Fruit fly (Drosophila melanogaster): Measurements from ENCODE around the gene P5cr.
A peak's percentile ranks its signal among the peaks of the same experiment; 100 is the strongest.

P5cr gene

DNA sequence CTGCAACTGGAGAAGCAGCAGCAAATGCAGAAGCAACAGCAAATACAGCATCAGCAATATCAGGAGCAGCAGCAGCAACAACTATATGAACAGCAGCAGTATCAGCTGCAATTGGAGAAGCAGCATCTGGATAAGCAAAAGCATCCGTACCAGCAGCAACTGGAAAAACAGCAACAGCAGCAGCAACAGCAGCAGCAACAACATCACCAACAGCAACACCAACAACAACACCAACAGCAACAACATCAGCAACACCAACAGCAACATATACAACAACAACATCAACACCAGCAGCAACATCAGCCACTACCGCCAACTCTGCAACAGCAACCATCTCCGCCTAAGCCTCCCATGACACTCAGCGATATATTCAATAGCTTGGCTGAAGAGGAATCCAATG is 12.0 kb downstream of the P5cr start:
- TF ChIP-seq Dfd (GFP tag; optimal IDR thresholded peaks at IDR 0.05) (peak; percentile 97), ey (GFP tag; optimal IDR thresholded peaks at IDR 0.05) (no peak)

DNA sequence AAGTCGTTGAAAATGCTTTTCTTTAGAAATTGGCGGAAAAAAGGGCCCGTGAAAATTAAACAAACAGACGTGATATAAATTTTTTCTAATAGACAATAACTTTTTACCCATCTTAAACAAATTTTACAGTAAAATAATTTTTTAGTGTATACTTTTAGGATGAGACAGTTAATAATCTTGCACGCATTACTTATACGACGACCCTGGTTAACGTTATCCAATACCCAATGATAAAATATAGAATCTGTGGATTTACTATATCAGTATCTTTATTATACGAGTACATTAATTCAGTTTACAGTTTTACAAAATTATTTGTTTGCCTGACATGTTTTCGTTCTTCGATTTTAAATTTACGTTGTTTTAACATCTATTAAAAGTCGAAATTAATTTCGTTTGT is 15.9 kb downstream of the P5cr start:
- TF ChIP-seq OdsH (GFP tag; optimal IDR thresholded peaks at IDR 0.05) (no peak), CrebA (GFP tag; optimal IDR thresholded peaks at IDR 0.05; ENCODE audit: borderline replicate concordance) (no peak)

DNA sequence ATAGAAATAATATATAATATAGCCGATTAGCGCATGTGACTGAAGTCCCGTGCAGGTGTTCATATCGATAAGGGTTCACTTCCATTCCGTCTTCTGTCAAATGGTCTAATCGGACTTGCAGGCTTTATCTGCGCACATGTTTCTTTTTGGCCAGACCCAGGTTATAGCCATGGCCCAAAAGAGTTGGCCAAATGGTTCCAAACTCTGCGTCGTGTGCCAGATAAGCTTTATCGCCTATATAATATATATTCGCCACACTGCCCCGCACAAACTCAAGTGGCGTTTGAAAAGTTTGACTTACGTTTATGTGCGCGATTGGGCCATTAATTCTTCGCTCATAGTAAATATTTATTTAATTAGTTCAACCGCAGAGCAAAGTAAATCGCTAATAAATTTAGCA is 22.5 kb downstream of the P5cr start:
- TF ChIP-seq Hnf4 (GFP tag; optimal IDR thresholded peaks at IDR 0.05) (no peak), h (GFP tag; optimal IDR thresholded peaks at IDR 0.05) (peak; percentile 74), pan (optimal IDR thresholded peaks at IDR 0.05) (no peak), Dif (GFP tag; optimal IDR thresholded peaks at IDR 0.05; ENCODE audit: partially characterized antibody) (peak; percentile 5)

DNA sequence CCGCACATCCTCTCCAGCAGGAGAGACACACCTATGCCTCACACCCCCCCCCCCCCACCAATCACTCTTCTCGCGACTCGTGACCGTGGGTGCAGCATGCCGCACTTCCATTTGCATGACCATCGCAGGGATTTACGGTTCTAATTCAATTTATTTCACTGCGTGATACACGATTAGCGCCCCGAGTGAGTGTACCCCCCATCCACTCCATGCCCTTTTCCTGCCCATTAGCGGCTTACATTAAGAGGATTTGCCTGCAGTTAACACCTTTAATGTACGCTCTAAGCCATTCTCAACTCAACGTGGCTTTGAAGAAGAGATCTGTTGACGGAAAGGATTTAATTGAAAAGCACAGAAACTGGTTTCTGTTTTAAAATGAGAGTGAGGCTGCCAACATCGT is 23.7 kb downstream of the P5cr start:
- TF ChIP-seq N (GFP tag; optimal IDR thresholded peaks at IDR 0.05) = no peak
- TF ChIP-seq rgr (GFP tag; optimal IDR thresholded peaks at IDR 0.05) = no peak
- TF ChIP-seq Myc (optimal IDR thresholded peaks at IDR 0.05) = no peak
- TF ChIP-seq CrebA (GFP tag; optimal IDR thresholded peaks at IDR 0.05; ENCODE audit: borderline replicate concordance) = no peak
- TF ChIP-seq tai (GFP tag; optimal IDR thresholded peaks at IDR 0.05) = no peak
- no peak for TF ChIP-seq h (GFP tag; optimal IDR thresholded peaks at IDR 0.05)
- no peak for TF ChIP-seq dsf (GFP tag; optimal IDR thresholded peaks at IDR 0.05; ENCODE audit: borderline replicate concordance)
- TF ChIP-seq Hr83 (GFP tag; optimal IDR thresholded peaks at IDR 0.05; ENCODE audit: poor library complexity, severe bottlenecking) = no peak
- TF ChIP-seq OdsH (GFP tag; optimal IDR thresholded peaks at IDR 0.05) = no peak
- no peak for TF ChIP-seq ey (GFP tag; optimal IDR thresholded peaks at IDR 0.05)
- no peak for TF ChIP-seq dl (GFP tag; optimal IDR thresholded peaks at IDR 0.05; ENCODE audit: insufficient read depth in 1 of 2, partially characterized antibody in 2 of 2)
- no peak for TF ChIP-seq fru (GFP tag; optimal IDR thresholded peaks at IDR 0.05)
- TF ChIP-seq brk (GFP tag; optimal IDR thresholded peaks at IDR 0.05) = no peak
- TF ChIP-seq Mio (GFP tag; optimal IDR thresholded peaks at IDR 0.05) = no peak
- TF ChIP-seq sv (GFP tag; optimal IDR thresholded peaks at IDR 0.05) = no peak
- TF ChIP-seq CG9705 (GFP tag; optimal IDR thresholded peaks at IDR 0.05) = no peak
- TF ChIP-seq usp (GFP tag; optimal IDR thresholded peaks at IDR 0.05) = no peak
- TF ChIP-seq br (GFP tag; optimal IDR thresholded peaks at IDR 0.05) = no peak

DNA sequence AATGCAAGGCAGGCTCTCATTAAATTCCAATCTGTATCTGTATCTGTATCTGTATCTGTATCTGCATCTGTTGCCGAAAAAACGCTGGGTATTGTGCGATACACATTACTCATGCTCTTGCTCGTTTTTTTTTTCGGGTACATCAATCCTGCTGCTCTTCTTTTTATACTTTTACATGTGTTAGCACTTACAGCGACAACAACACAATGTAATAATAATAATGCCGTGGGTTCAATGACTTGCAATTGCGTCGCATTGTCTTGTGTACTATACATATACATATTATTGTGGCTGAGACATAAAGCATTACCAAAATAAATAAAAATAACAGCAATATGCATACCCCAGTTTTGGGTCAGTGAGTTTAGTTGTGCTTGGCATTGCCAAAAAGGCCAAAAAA is 26.1 kb downstream of the P5cr start:
- TF ChIP-seq CG9705 (GFP tag; optimal IDR thresholded peaks at IDR 0.05) = no peak
- TF ChIP-seq psq (GFP tag; optimal IDR thresholded peaks at IDR 0.05) = no peak
- TF ChIP-seq rgr (GFP tag; optimal IDR thresholded peaks at IDR 0.05) = no peak
- no peak for TF ChIP-seq foxo (GFP tag; optimal IDR thresholded peaks at IDR 0.05)
- TF ChIP-seq jim (GFP tag; optimal IDR thresholded peaks at IDR 0.05) = no peak
- no peak for TF ChIP-seq Mio (GFP tag; optimal IDR thresholded peaks at IDR 0.05)
- TF ChIP-seq Hr83 (GFP tag; optimal IDR thresholded peaks at IDR 0.05; ENCODE audit: poor library complexity, severe bottlenecking) = no peak
- TF ChIP-seq usp (GFP tag; optimal IDR thresholded peaks at IDR 0.05) = no peak
- no peak for TF ChIP-seq h (GFP tag; optimal IDR thresholded peaks at IDR 0.05)
- no peak for TF ChIP-seq Jra (GFP tag; optimal IDR thresholded peaks at IDR 0.05)
- TF ChIP-seq lola (GFP tag; optimal IDR thresholded peaks at IDR 0.05) = no peak
- TF ChIP-seq dsf (GFP tag; optimal IDR thresholded peaks at IDR 0.05; ENCODE audit: borderline replicate concordance) = no peak
- TF ChIP-seq CG32264 (GFP tag; optimal IDR thresholded peaks at IDR 0.05) = no peak
- TF ChIP-seq br (GFP tag; optimal IDR thresholded peaks at IDR 0.05) = no peak
- TF ChIP-seq HLH106 (tag; optimal IDR thresholded peaks at IDR 0.05) = no peak
- TF ChIP-seq Rel (GFP tag; optimal IDR thresholded peaks at IDR 0.05) = no peak
- no peak for TF ChIP-seq Rel (tag; optimal IDR thresholded peaks at IDR 0.05)
- TF ChIP-seq Abd-B (GFP tag; optimal IDR thresholded peaks at IDR 0.05) = no peak
- no peak for TF ChIP-seq Myc (optimal IDR thresholded peaks at IDR 0.05)
- TF ChIP-seq GATAd (GFP tag; optimal IDR thresholded peaks at IDR 0.05) = no peak

All from whole organism, wandering third instar larva.